Worm (Caenorhabditis elegans) whole organism, early embryonic: ENCODE measurements around the gene ttr-20.
"Not testable (repeated sequence)": the region's sequence is repeated elsewhere in the genome, so short reads cannot be mapped to it uniquely, and the experiment has no call there.

Source experiments
- B0310.2 ChIP-seq: sonication (generic microtip); optimal IDR thresholded peaks from 2 replicates; lab custom pipeline; 2016; ENCODE audit warnings: mild to moderate bottlenecking, missing genetic modification characterization, missing compliant biosample characterization
- F13C5.2 ChIP-seq: sonication (generic microtip); optimal IDR thresholded peaks from 2 replicates; lab custom pipeline; 2017; ENCODE audit warnings: mild to moderate bottlenecking, missing genetic modification characterization, inconsistent platforms, missing compliant biosample characterization
- aly-1 ChIP-seq: sonication (generic microtip); optimal IDR thresholded peaks from 2 replicates; lab custom pipeline; 2016; ENCODE audit warnings: missing genetic modification characterization, missing compliant biosample characterization
- ama-1 ChIP-seq: fragments of 150-350 bp; optimal IDR thresholded peaks from 2 replicates; lab custom pipeline; 2014
- ceh-13 ChIP-seq: fragments of 200-800 bp; sonication (Bioruptor generic); optimal IDR thresholded peaks from 2 replicates; lab custom pipeline; 2018; ENCODE audit warnings: mild to moderate bottlenecking, missing genetic modification characterization, missing compliant biosample characterization
- ceh-36 ChIP-seq: sonication (generic microtip); optimal IDR thresholded peaks from 2 replicates; lab custom pipeline; 2016; ENCODE audit warnings: missing genetic modification characterization, inconsistent platforms, missing compliant biosample characterization
- ets-7 ChIP-seq: sonication (generic microtip); optimal IDR thresholded peaks from 2 replicates; lab custom pipeline; 2016; ENCODE audit warnings: missing genotype, missing genetic modification characterization, missing compliant biosample characterization
- flt-1 ChIP-seq: fragments of 200-800 bp; sonication (Bioruptor generic); IDR thresholded peaks from 2 replicates; pipeline ENCODE4 v1.3.6; 2022; ENCODE audit warnings: missing genetic modification characterization, missing compliant biosample characterization
- hmbx-1 ChIP-seq: sonication (generic microtip); optimal IDR thresholded peaks from 2 replicates; lab custom pipeline; 2016; ENCODE audit warnings: mild to moderate bottlenecking, missing genetic modification characterization, missing compliant biosample characterization
- hmg-4 ChIP-seq: fragments of 200-800 bp; sonication (Bioruptor generic); optimal IDR thresholded peaks from 2 replicates; lab custom pipeline; 2018; ENCODE audit warnings: mild to moderate bottlenecking, missing genetic modification characterization, missing compliant biosample characterization
- hnd-1 ChIP-seq: sonication (generic microtip); optimal IDR thresholded peaks from 2 replicates; lab custom pipeline; 2016; ENCODE audit warnings: missing genetic modification characterization, missing compliant biosample characterization
- pes-1 ChIP-seq: fragments of 200-800 bp; sonication (Bioruptor generic); IDR thresholded peaks from 2 replicates; pipeline ENCODE4 v1.3.6; 2022; ENCODE audit warnings: missing genetic modification reagents, missing genetic modification characterization, missing compliant biosample characterization
- scrt-1 ChIP-seq: fragments of 200-800 bp; sonication (Bioruptor generic); IDR thresholded peaks from 2 replicates; pipeline ENCODE4 v1.3.6; 2022; ENCODE audit warnings: missing genetic modification characterization, missing compliant biosample characterization
- sea-1 ChIP-seq: fragments of 200-800 bp; sonication (Bioruptor generic); conservative IDR thresholded peaks from 2 replicates; pipeline ENCODE4 v1.3.6; 2022; ENCODE audit warnings: missing genetic modification characterization, missing compliant biosample characterization
- tbx-11 ChIP-seq: fragments of 200-800 bp; sonication (Bioruptor generic); IDR thresholded peaks from 2 replicates; pipeline ENCODE4 v1.3.6; 2022; ENCODE audit warnings: missing genetic modification characterization, missing compliant biosample characterization
- tbx-37 ChIP-seq: fragments of 200-800 bp; sonication (Bioruptor generic); conservative IDR thresholded peaks from 2 replicates; pipeline ENCODE4 v1.3.6; 2022; ENCODE audit warnings: missing genetic modification reagents, missing genetic modification characterization, missing compliant biosample characterization
- tra-4 ChIP-seq: sonication (generic microtip); optimal IDR thresholded peaks from 2 replicates; lab custom pipeline; 2017; ENCODE audit warnings: missing genetic modification characterization, missing compliant biosample characterization

The ttr-20 gene

ce11 chrIV:4246493-4246892, at the start of gene ttr-20:
ttr-20 (plus strand) TSS chrIV:4246793.
- TF ChIP-seq ets-7 (tag; lab: Kevin White, UChicago) = no peak

- not testable (repeated sequence) for TF ChIP-seq B0310.2 (tag; lab: Kevin White, UChicago); aly-1 (tag; lab: Kevin White, UChicago); ama-1
Measured at ce11 chrIV:4197167-4197566, 49.4 kb upstream of the ttr-20 start, which contains the start of gene cyp-25A6. cyp-25A6 (plus strand) TSS chrIV:4197467.

- TF ChIP-seq ceh-13 (no peak), ets-7 (tag; lab: Kevin White, UChicago) (no peak)
Measured at ce11 chrIV:4204275-4204674, 42.3 kb upstream of the ttr-20 start, which contains the start of gene pax-2. pax-2 (minus strand) TSS chrIV:4204375.

ce11 chrIV:4207088-4207487, 39.5 kb upstream of the ttr-20 start, which contains the start of gene osgn-1:
osgn-1 (plus strand) TSS chrIV:4207388.
- TF ChIP-seq ama-1 (no peak), ceh-13 (no peak), hmg-4 (GFP tag; lab: Kevin White, UChicago) (no peak), F13C5.2 (no peak), tra-4 (tag; lab: Kevin White, UChicago) (no peak), tbx-37 (GFP tag; lab: Robert Waterston, UW) (no peak), aly-1 (tag; lab: Kevin White, UChicago) (no peak), hmbx-1 (no peak), hnd-1 (tag; lab: Kevin White, UChicago) (no peak), ets-7 (tag; lab: Kevin White, UChicago) (no peak), tbx-11 (GFP tag; lab: Robert Waterston, UW) (no peak), sea-1 (GFP tag; lab: Robert Waterston, UW) (no peak), flt-1 (no peak), pes-1 (no peak), scrt-1 (GFP tag; lab: Robert Waterston, UW) (no peak), B0310.2 (tag; lab: Kevin White, UChicago) (no peak), ceh-36 (tag; lab: Kevin White, UChicago) (no peak)

ce11 chrIV:4209084-4209483, 37.5 kb upstream of the ttr-20 start:
- TF ChIP-seq sea-1 (GFP tag; lab: Robert Waterston, UW) (no peak), aly-1 (tag; lab: Kevin White, UChicago) (no peak), B0310.2 (tag; lab: Kevin White, UChicago) (no peak), hnd-1 (tag; lab: Kevin White, UChicago) (no peak), flt-1 (no peak), F13C5.2 (no peak), hmg-4 (GFP tag; lab: Kevin White, UChicago) (no peak), ets-7 (tag; lab: Kevin White, UChicago) (no peak), hmbx-1 (no peak), pes-1 (no peak), scrt-1 (GFP tag; lab: Robert Waterston, UW) (no peak), tbx-11 (GFP tag; lab: Robert Waterston, UW) (no peak), ama-1 (no peak), tbx-37 (GFP tag; lab: Robert Waterston, UW) (no peak), ceh-13 (no peak), ceh-36 (tag; lab: Kevin White, UChicago) (no peak), tra-4 (tag; lab: Kevin White, UChicago) (no peak)

ce11 chrIV:4210868-4211267, 35.7 kb upstream of the ttr-20 start:
- TF ChIP-seq hnd-1 (tag; lab: Kevin White, UChicago) (no peak), ama-1 (no peak), F13C5.2 (no peak), tbx-11 (GFP tag; lab: Robert Waterston, UW) (no peak), hmg-4 (GFP tag; lab: Kevin White, UChicago) (no peak), flt-1 (no peak), ceh-36 (tag; lab: Kevin White, UChicago) (no peak), hmbx-1 (no peak), ceh-13 (no peak), sea-1 (GFP tag; lab: Robert Waterston, UW) (no peak), aly-1 (tag; lab: Kevin White, UChicago) (no peak), ets-7 (tag; lab: Kevin White, UChicago) (no peak), pes-1 (no peak), B0310.2 (tag; lab: Kevin White, UChicago) (no peak), scrt-1 (GFP tag; lab: Robert Waterston, UW) (no peak)

ce11 chrIV:4212733-4213132, 33.9 kb upstream of the ttr-20 start:
- TF ChIP-seq ama-1 (no peak), tbx-37 (GFP tag; lab: Robert Waterston, UW) (no peak), scrt-1 (GFP tag; lab: Robert Waterston, UW) (no peak), F13C5.2 (no peak), aly-1 (tag; lab: Kevin White, UChicago) (no peak), tra-4 (tag; lab: Kevin White, UChicago) (no peak), flt-1 (no peak), ceh-36 (tag; lab: Kevin White, UChicago) (no peak), sea-1 (GFP tag; lab: Robert Waterston, UW) (no peak), hmbx-1 (no peak), pes-1 (no peak), tbx-11 (GFP tag; lab: Robert Waterston, UW) (no peak), ets-7 (tag; lab: Kevin White, UChicago) (no peak), B0310.2 (tag; lab: Kevin White, UChicago) (no peak), hmg-4 (GFP tag; lab: Kevin White, UChicago) (no peak), hnd-1 (tag; lab: Kevin White, UChicago) (no peak), ceh-13 (no peak)

- TF ChIP-seq hnd-1 (tag; lab: Kevin White, UChicago) = no peak
- no peak for TF ChIP-seq hmbx-1
- no peak for TF ChIP-seq B0310.2 (tag; lab: Kevin White, UChicago)
- no peak for TF ChIP-seq tbx-11 (GFP tag; lab: Robert Waterston, UW)
- no peak for TF ChIP-seq F13C5.2
- no peak for TF ChIP-seq hmg-4 (GFP tag; lab: Kevin White, UChicago)
- TF ChIP-seq scrt-1 (GFP tag; lab: Robert Waterston, UW) = no peak
- TF ChIP-seq tra-4 (tag; lab: Kevin White, UChicago) = no peak
- TF ChIP-seq ama-1 = no peak
- no peak for TF ChIP-seq flt-1
- TF ChIP-seq ets-7 (tag; lab: Kevin White, UChicago) = no peak
Measured at ce11 chrIV:4215349-4215748, 31.2 kb upstream of the ttr-20 start.
